Fruit fly (Drosophila melanogaster) whole organism, larva: ENCODE measurements around the gene CG17475.

Experiments
- noc ChIP-seq: fragments of 200-800 bp; sonication (Bioruptor generic); optimal IDR thresholded peaks from 3 replicates; lab custom pipeline; 2019; ENCODE audit warnings: missing biosample characterization, mild to moderate bottlenecking, missing genetic modification characterization, moderate library complexity

CG17475 gene

DNA sequence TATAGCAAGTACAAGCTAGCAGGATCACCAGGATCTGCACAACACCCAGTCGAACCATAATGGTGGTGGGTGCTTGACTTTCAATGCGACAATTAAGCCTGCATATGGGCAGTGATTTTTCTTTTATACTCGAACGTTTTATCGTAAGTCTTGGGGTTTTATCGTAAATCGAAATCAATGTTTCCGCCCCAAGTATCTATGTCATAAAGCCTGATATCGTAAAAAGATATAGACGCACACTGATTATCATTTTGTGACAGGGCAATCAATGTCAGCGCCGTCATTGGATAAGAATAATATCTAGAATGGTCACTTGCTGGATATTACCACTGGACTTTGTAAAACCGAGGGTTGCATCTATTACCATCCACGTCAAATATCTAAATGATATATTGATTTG lies at the start of gene CG17475:
Gene CG17475 (minus strand): TSS at position 101 of the 400 bp plus-strand sequence.
- TF ChIP-seq noc (tag; lab: Kevin White, UChicago), result no peak

dm6 chr3R:17178140-17178539 lies 47.9 kb upstream of the CG17475 start:
- no peak for TF ChIP-seq noc (tag; lab: Kevin White, UChicago)

dm6 chr3R:17151376-17152026 lies 21.3 kb upstream of the CG17475 start, which contains the start of gene CG5292:
Gene CG5292 (plus strand): TSS chr3R:17151861.
- no peak for TF ChIP-seq noc (tag; lab: Kevin White, UChicago)

dm6 chr3R:17150287-17150686 lies 20.1 kb upstream of the CG17475 start, which contains the start of gene Smug:
Gene Smug (plus strand): TSS chr3R:17150587.
- no peak for TF ChIP-seq noc (tag; lab: Kevin White, UChicago)

dm6 chr3R:17149080-17149746 lies 19.0 kb upstream of the CG17475 start, which contains the start of the genes m-cup and Det:
Gene m-cup (minus strand): TSS chr3R:17149412.
Gene Det (plus strand): TSS chr3R:17149667.
- TF ChIP-seq noc (tag; lab: Kevin White, UChicago), result no peak

DNA sequence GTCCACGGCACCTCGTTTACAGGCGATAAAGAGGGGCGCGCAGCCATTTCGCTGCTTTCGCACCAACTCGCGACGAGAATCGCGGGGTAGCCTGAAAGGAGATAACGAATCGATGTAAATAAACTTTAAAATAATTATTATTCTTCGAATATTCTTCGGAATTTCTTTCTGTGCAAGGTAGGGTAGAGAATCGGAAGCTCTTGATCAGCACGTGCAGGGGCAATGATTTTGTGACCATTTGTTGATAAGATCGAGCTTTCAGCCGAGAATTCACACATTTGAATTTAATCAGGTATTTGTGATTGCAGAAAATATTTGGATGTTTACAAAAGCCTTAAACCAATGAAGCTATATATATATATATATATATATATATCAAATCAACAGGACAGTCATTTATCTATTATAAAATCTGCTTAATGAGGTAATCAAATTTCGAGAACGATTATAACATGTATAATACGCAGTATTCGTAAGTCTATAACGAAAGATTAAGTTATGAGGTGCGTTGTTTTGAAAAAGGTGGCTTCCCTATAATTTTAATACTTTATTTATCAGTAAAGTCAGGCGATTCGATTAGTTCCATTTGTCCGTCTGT lies 17.5 kb upstream of the CG17475 start:
- no peak for TF ChIP-seq noc (tag; lab: Kevin White, UChicago)

DNA sequence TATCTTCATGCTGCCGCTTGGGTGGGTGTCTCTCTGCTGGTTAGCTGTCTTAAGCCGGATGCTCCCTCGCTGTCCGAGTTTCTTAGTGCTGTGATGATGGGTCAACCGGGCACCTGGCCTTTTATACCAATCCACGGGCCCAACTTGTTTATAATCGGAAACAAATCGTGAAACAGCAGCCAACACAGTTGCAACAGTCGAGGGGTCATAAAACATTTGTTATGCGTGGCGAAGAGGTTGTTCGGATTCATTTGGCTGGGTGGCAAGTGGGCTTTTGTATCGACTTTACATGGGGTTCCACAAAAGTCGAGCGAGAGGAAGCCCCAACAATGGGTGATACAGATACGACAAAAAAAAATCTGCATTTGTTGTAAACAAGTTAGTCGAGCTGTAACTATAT lies 12.1 kb upstream of the CG17475 start, which contains the start of gene TwdlW:
Gene TwdlW (minus strand): TSS at position 101 of the 400 bp plus-strand sequence.
- no peak for TF ChIP-seq noc (tag; lab: Kevin White, UChicago)

DNA sequence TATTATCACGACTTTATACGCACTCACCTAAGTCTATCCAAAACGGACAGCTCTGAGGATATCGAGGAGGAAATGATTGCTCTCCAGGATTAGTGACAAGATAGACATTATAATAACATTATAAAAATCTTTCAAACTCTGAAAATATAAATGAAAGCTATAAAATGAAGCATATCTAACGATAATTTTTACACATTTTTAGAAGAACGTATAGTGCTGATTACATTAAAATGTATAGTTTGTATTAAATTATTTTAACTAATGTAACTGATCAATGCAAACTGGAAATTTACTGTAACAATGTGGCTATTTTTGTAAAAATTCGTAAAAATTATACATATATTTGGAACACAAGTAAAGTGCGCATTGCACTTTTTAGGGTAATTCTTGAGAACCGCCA lies 8.5 kb upstream of the CG17475 start, which contains the start of gene CG5265:
Gene CG5265 (plus strand): TSS at position 301 of the 400 bp plus-strand sequence.
- TF ChIP-seq noc (tag; lab: Kevin White, UChicago), result no peak

- TF ChIP-seq noc (tag; lab: Kevin White, UChicago), result no peak
These were observed 7.4 kb upstream of the CG17475 start, which contains the start of gene CG5255 for dm6 chr3R:17137593-17137992. Gene CG5255 (plus strand): TSS chr3R:17137893.

dm6 chr3R:17135747-17136146 lies 5.5 kb upstream of the CG17475 start, which contains the start of gene CG5246:
Gene CG5246 (plus strand): TSS chr3R:17136111.
- peak; percentile 12 for TF ChIP-seq noc (tag; lab: Kevin White, UChicago)

dm6 chr3R:17133897-17134296 lies 3.7 kb upstream of the CG17475 start, which contains the start of gene CG31267:
Gene CG31267 (plus strand): TSS chr3R:17134197.
- TF ChIP-seq noc (tag; lab: Kevin White, UChicago), result no peak

DNA sequence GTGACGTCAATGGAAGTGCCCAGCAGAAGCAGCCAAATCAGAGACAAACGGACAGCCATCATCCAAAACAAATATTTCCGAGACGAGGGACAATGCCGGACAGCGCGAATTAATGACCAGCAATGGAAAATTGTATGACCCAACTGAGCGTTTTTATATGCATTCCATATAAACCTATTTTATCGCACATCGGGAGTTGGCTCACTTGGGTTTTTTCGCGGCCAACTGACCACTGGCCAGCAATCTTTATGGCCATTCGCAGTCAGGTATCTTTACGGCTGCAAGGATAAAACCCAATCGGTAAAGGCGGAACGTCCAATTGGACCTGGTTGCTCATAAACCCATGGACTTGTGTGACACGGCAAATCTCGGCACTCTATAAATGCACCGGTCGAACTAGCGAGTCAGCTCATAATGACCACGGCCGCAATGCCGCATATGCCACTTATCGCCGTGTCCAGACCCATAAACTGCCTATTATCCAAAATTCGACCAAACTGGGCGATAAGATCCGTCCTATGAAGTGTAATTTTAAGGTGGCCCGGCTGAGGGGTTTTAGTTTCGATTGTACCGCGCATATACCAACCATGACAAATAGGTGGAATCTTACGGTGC lies 2.0 kb upstream of the CG17475 start, which contains the start of the genes CG4053 and CG31266:
Gene CG4053 (minus strand): TSS at position 101 of the 615 bp plus-strand sequence.
Gene CG31266 (plus strand): TSS at position 565 of the 615 bp plus-strand sequence.
- no peak for TF ChIP-seq noc (tag; lab: Kevin White, UChicago)

dm6 chr3R:17127912-17128311 lies 2.3 kb downstream of the CG17475 start, which contains the start of gene CG31265:
Gene CG31265 (plus strand): TSS chr3R:17128212.
- TF ChIP-seq noc (tag; lab: Kevin White, UChicago), result no peak

- TF ChIP-seq noc (tag; lab: Kevin White, UChicago), result no peak
These were observed 3.4 kb downstream of the CG17475 start, which contains the start of the genes CG17477 and CG31269 for dm6 chr3R:17126838-17127237. Gene CG17477 (minus strand): TSS chr3R:17126938. Gene CG31269 (plus strand): TSS chr3R:17127126.
